Fruit fly (Drosophila melanogaster): ENCODE results near the gene dmGlut.

dm6 chr2L:12048723-12049122, 21.5 kb downstream of the dmGlut start, which contains the start of gene Plzf:
- no peak for TF ChIP-seq usp (GFP tag; optimal IDR thresholded peaks at IDR 0.05)
- no peak for TF ChIP-seq Dll (optimal IDR thresholded peaks at IDR 0.05)
- TF ChIP-seq psq (optimal IDR thresholded peaks at IDR 0.05): no peak
- TF ChIP-seq EcR (GFP tag; optimal IDR thresholded peaks at IDR 0.05): no peak
- TF ChIP-seq pan (optimal IDR thresholded peaks at IDR 0.05): no peak

Data from whole organism.